Worm (Caenorhabditis elegans): ENCODE results near the gene ins-32.

DNA sequence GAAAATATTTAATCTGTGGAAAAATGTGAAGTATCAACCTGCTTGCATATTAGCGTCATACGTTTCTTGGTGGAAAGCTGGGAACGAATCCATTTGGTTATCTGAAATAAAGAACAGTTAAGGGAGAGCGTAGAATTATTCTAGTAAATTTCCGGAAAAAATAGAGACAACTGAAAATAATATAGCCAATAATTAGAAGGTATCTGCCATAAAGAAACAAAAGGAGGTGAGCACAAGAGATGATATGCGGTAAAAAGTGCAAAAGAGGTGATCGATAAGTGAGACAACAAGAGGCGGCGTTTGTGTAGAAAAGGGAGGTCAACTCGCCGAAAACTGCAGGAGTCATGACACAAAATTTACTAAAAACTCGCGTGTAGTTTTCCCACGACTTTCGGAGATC is 23.7 kb downstream of the ins-32 start, which contains the start of gene T24E12.11:
- TF ChIP-seq mdl-1 (tag; optimal IDR thresholded peaks at IDR 0.05), result no peak
- TF ChIP-seq skn-1 (tag; optimal IDR thresholded peaks at IDR 0.05), result no peak
- no peak for TF ChIP-seq fos-1 (tag; optimal IDR thresholded peaks at IDR 0.05)
- no peak for TF ChIP-seq gmeb-1 (tag; optimal IDR thresholded peaks at IDR 0.05)
- TF ChIP-seq blmp-1 (tag; optimal IDR thresholded peaks at IDR 0.05; ENCODE audit: insufficient read depth), result no peak
- TF ChIP-seq nhr-77 (tag; optimal IDR thresholded peaks at IDR 0.05), result no peak
- TF ChIP-seq nhr-11 (tag; optimal IDR thresholded peaks at IDR 0.05), result no peak
- no peak for TF ChIP-seq ama-1 (optimal IDR thresholded peaks at IDR 0.05)
- TF ChIP-seq snpc-4 (tag; optimal IDR thresholded peaks at IDR 0.05), result no peak
- no peak for TF ChIP-seq nhr-6 (tag; optimal IDR thresholded peaks at IDR 0.05)
- TF ChIP-seq nhr-10 (tag; optimal IDR thresholded peaks at IDR 0.05), result no peak
- TF ChIP-seq unc-39 (tag; optimal IDR thresholded peaks at IDR 0.05), result no peak
- TF ChIP-seq lin-13 (GFP tag; optimal IDR thresholded peaks at IDR 0.05), result no peak
- TF ChIP-seq R02D3.7 (tag; optimal IDR thresholded peaks at IDR 0.05), result no peak
